Worm (Caenorhabditis elegans): ENCODE measurements around the gene fut-2.

DNA sequence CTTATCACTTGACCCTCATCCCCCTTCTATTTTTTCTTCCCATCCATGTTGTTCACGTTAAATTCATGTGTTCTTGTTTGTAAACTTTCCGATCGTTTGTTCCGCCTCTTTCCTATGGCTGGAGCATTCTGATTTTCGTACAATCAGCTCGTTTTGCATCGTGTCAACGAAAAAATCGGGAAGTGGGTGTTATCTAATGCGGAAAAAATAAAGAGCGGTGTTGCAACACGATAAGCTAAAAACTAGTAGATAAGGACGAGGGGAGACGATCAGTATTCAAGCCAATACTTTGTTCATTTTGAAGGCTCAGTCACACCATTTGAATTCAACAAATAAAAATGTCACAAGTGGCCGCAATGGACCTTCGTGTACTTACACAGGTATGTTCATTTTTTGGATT, 50.9 kb downstream of the fut-2 start, which contains the start of gene acs-1:
- TF ChIP-seq dao-5 (tag; optimal IDR thresholded peaks at IDR 0.05) (no peak), W03F9.2 (tag; optimal IDR thresholded peaks at IDR 0.05) (no peak), him-1 (tag; optimal IDR thresholded peaks at IDR 0.05) (no peak)

Data from whole organism, L4/young adult.